Worm (Caenorhabditis elegans): Measurements from ENCODE around the gene C35B1.7.

DNA sequence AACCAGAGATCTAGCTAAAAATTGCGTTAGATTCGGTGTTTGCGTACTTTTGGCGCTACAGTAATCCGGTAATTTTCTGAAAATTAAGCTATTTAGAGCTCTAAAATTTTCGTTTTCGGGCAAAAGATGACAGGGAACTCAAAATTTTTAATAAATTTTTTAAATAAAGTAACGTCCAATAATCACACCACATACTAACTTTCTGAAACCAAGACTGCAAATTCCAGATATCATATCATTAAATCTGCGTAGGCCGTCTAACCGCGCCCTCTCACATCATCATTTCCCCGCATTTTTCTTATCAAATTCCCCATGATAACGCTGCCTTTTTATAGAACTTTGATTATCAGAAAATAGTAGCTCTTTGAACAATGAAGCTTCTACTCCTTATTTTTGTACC is 8.6 kb downstream of the C35B1.7 start, which contains the start of gene drd-50:
- no peak for TF ChIP-seq pha-4 (tag; optimal IDR thresholded peaks at IDR 0.05)
- no peak for TF ChIP-seq ama-1 (optimal IDR thresholded peaks at IDR 0.05)
- no peak for TF ChIP-seq pqm-1 (tag; optimal IDR thresholded peaks at IDR 0.05)
- TF ChIP-seq zip-5 (tag; optimal IDR thresholded peaks at IDR 0.05) = no peak
- no peak for TF ChIP-seq fkh-10 (GFP tag; optimal IDR thresholded peaks at IDR 0.05)
- TF ChIP-seq Y22D7AL.16 (tag; optimal IDR thresholded peaks at IDR 0.05) = no peak
- TF ChIP-seq ets-4 (tag; optimal IDR thresholded peaks at IDR 0.05) = no peak
- no peak for TF ChIP-seq rnt-1 (tag; optimal IDR thresholded peaks at IDR 0.05)
- TF ChIP-seq hlh-13 (GFP tag; optimal IDR thresholded peaks at IDR 0.05) = no peak
- TF ChIP-seq nfya-1 (tag; optimal IDR thresholded peaks at IDR 0.05) = no peak
- no peak for TF ChIP-seq elt-4 (tag; optimal IDR thresholded peaks at IDR 0.05)
- TF ChIP-seq unc-86 (tag; optimal IDR thresholded peaks at IDR 0.05) = no peak
- TF ChIP-seq unc-55 (GFP tag; optimal IDR thresholded peaks at IDR 0.05) = no peak
